Fruit fly (Drosophila melanogaster) whole organism, embryonic: ENCODE data around the gene CG2972.

Experiments
- Antp ChIP-seq: fragments of 200-800 bp; sonication (Bioruptor generic); optimal IDR thresholded peaks from 3 replicates; lab custom pipeline; 2016; ENCODE audit warnings: missing biosample characterization, missing genetic modification characterization
- Awh ChIP-seq: fragments of 200-800 bp; sonication (Bioruptor generic); IDR thresholded peaks from 2 replicates; pipeline ENCODE4, ENCODE4 v1.3.6; 2022; ENCODE audit warnings: missing biosample characterization, missing genetic modification characterization
- B-H2 ChIP-seq: fragments of 200-800 bp; sonication (Bioruptor generic); optimal IDR thresholded peaks from 2 replicates; lab custom pipeline; 2018; ENCODE audit warnings: missing biosample characterization, mild to moderate bottlenecking, missing genetic modification characterization
- CG11695 ChIP-seq: fragments of 200-800 bp; sonication (Bioruptor generic); IDR thresholded peaks from 3 replicates; pipeline ENCODE4 v1.3.6; 2022; ENCODE audit warnings: missing biosample characterization, missing genetic modification characterization
- CG12071 ChIP-seq: fragments of 200-800 bp; sonication (Bioruptor generic); optimal IDR thresholded peaks from 3 replicates; lab custom pipeline; 2018; ENCODE audit warnings: missing biosample characterization, mild to moderate bottlenecking, missing genetic modification characterization
- CG15601 ChIP-seq: fragments of 200-800 bp; sonication (Bioruptor generic); optimal IDR thresholded peaks from 3 replicates; lab custom pipeline; 2019; ENCODE audit warnings: missing biosample characterization, mild to moderate bottlenecking, missing genetic modification characterization, moderate library complexity
- CG17361 ChIP-seq: fragments of 200-800 bp; sonication (Bioruptor generic); IDR thresholded peaks from 3 replicates; pipeline ENCODE4 v1.3.6; 2022; ENCODE audit warnings: missing biosample characterization, missing genetic modification characterization
- CG2129 ChIP-seq: fragments of 200-800 bp; sonication (Bioruptor generic); IDR thresholded peaks from 2 replicates; pipeline ENCODE4 v1.3.6; 2022; ENCODE audit warnings: missing biosample characterization, missing genetic modification characterization; ENCODE audit not compliant: partially characterized antibody
- CG32532 ChIP-seq: fragments of 200-800 bp; sonication (Bioruptor generic); IDR thresholded peaks from 2 replicates; pipeline ENCODE4 v1.3.6; 2022; ENCODE audit warnings: missing biosample characterization, missing genetic modification characterization
- CG4360 ChIP-seq: fragments of 200-800 bp; sonication (Bioruptor generic); IDR thresholded peaks from 2 replicates; pipeline ENCODE4 v1.3.6; 2022; ENCODE audit warnings: missing biosample characterization, missing genetic modification characterization
- CG4617 ChIP-seq: fragments of 200-800 bp; sonication (Bioruptor generic); optimal IDR thresholded peaks from 3 replicates; lab custom pipeline; 2016; ENCODE audit warnings: missing biosample characterization, missing genetic modification characterization, borderline replicate concordance
- CG6765 ChIP-seq: fragments of 200-800 bp; sonication (Bioruptor generic); optimal IDR thresholded peaks from 3 replicates; lab custom pipeline; 2017; ENCODE audit warnings: missing biosample characterization, mild to moderate bottlenecking, missing genetic modification characterization
- CG6854 ChIP-seq: fragments of 200-800 bp; sonication (Bioruptor generic); optimal IDR thresholded peaks from 3 replicates; lab custom pipeline; 2017; ENCODE audit warnings: missing biosample characterization, mild to moderate bottlenecking, missing genetic modification characterization
- CG8765 ChIP-seq: fragments of 200-800 bp; sonication (Bioruptor generic); IDR thresholded peaks from 2 replicates; pipeline ENCODE4 v1.3.6; 2022; ENCODE audit warnings: missing biosample characterization, missing genetic modification characterization
- CG8944 ChIP-seq: fragments of 200-800 bp; sonication (Bioruptor generic); optimal IDR thresholded peaks from 3 replicates; lab custom pipeline; 2016; ENCODE audit warnings: missing biosample characterization, missing genetic modification characterization
- E2f2 ChIP-seq: fragments of 200-800 bp; sonication (Bioruptor generic); IDR thresholded peaks from 2 replicates; pipeline ENCODE4 v1.3.6; 2022; ENCODE audit warnings: missing biosample characterization, missing genetic modification characterization
- HHEX ChIP-seq: fragments of 200-800 bp; sonication (Bioruptor generic); optimal IDR thresholded peaks from 3 replicates; lab custom pipeline; 2017; ENCODE audit warnings: missing biosample characterization, mild to moderate bottlenecking, missing genetic modification characterization, missing genetic modification reagents
- Hr51 ChIP-seq, 2 experiments: fragments of 200-800 bp; sonication (Bioruptor generic); optimal IDR thresholded peaks; 2 replicates in 1 of 2; 3 replicates in 1 of 2; lab custom pipeline; 2016 to 2018; ENCODE audit warnings: missing biosample characterization in 2 of 2, missing genetic modification characterization in 2 of 2, mild to moderate bottlenecking in 1 of 2, moderate library complexity in 1 of 2
- Hr78 ChIP-seq, 2 experiments: fragments of 200-800 bp in 1 of 2; fragments of >200 bp in 1 of 2; sonication (Bioruptor generic) in 1 of 2; optimal IDR thresholded peaks; 2 replicates each; lab custom pipeline; 2017 to 2019; ENCODE audit warnings: missing biosample characterization in 2 of 2, missing genetic modification characterization in 2 of 2, mild to moderate bottlenecking in 1 of 2, moderate library complexity in 1 of 2
- Kr ChIP-seq: fragments of 200-800 bp; sonication (Bioruptor generic); optimal IDR thresholded peaks from 2 replicates; lab custom pipeline; 2017; ENCODE audit warnings: missing biosample characterization, mild to moderate bottlenecking, missing genetic modification characterization
- Mad ChIP-seq: fragments of 200-800 bp; sonication (Bioruptor generic); optimal IDR thresholded peaks from 2 replicates; lab custom pipeline; 2016; ENCODE audit warnings: missing biosample characterization, missing genetic modification characterization
- Med ChIP-seq: fragments of 200-800 bp; sonication (Bioruptor generic); peaks from one replicate; lab custom pipeline; 2016; ENCODE audit warnings: missing biosample characterization, missing genetic modification characterization, mild to moderate bottlenecking, inconsistent platforms, moderate library complexity
- Nf-YA ChIP-seq: fragments of 200-800 bp; sonication (Bioruptor generic); IDR thresholded peaks from 2 replicates; pipeline ENCODE4 v1.3.6; 2022; ENCODE audit warnings: missing biosample characterization, missing genetic modification characterization
- Nf-YB ChIP-seq: fragments of 200-800 bp; sonication (Bioruptor generic); optimal IDR thresholded peaks from 3 replicates; lab custom pipeline; 2019; ENCODE audit warnings: missing biosample characterization, mild to moderate bottlenecking, missing genetic modification characterization, moderate library complexity
- Trl ChIP-seq, 3 experiments: fragments of >200 bp in 2 of 3; fragments of 200-800 bp in 1 of 3; sonication (Bioruptor generic) in 1 of 3; optimal IDR thresholded peaks; 2 replicates in 1 of 3; 3 replicates in 2 of 3; lab custom pipeline; 2016 to 2017; ENCODE audit warnings: missing biosample characterization in 1 of 3, missing genetic modification characterization in 1 of 3
- dati ChIP-seq: fragments of 200-800 bp; sonication (Bioruptor generic); IDR thresholded peaks from 2 replicates; pipeline ENCODE4 v1.3.6; 2022; ENCODE audit warnings: missing biosample characterization, missing genetic modification characterization
- esg ChIP-seq: fragments of 200-800 bp; sonication (Bioruptor generic); conservative IDR thresholded peaks from 2 replicates; pipeline ENCODE4 v1.3.6; 2022; ENCODE audit warnings: missing biosample characterization, missing genetic modification characterization
- fd102C ChIP-seq: fragments of 200-800 bp; sonication (Bioruptor generic); optimal IDR thresholded peaks from 2 replicates; lab custom pipeline; 2018; ENCODE audit warnings: missing biosample characterization, mild to moderate bottlenecking, missing genetic modification characterization, moderate library complexity
- fd3F ChIP-seq: fragments of 200-800 bp; sonication (Bioruptor generic); optimal IDR thresholded peaks from 2 replicates; lab custom pipeline; 2018; ENCODE audit warnings: missing biosample characterization, mild to moderate bottlenecking, missing genetic modification characterization, moderate library complexity
- ftz-f1 ChIP-seq: fragments of 200-800 bp; sonication (Bioruptor generic); optimal IDR thresholded peaks from 2 replicates; lab custom pipeline; 2016; ENCODE audit warnings: missing biosample characterization, missing genetic modification characterization
- fu2 ChIP-seq: fragments of 200-800 bp; sonication (Bioruptor generic); optimal IDR thresholded peaks from 2 replicates; lab custom pipeline; 2016; ENCODE audit warnings: missing biosample characterization, missing genetic modification characterization
- gem ChIP-seq: fragments of 200-800 bp; sonication (Bioruptor generic); optimal IDR thresholded peaks from 2 replicates; lab custom pipeline; 2019; ENCODE audit warnings: missing biosample characterization, mild to moderate bottlenecking, missing genetic modification characterization, moderate library complexity
- gfzf ChIP-seq: fragments of 200-800 bp; sonication (Bioruptor generic); optimal IDR thresholded peaks from 2 replicates; lab custom pipeline; 2016; ENCODE audit warnings: missing biosample characterization, mild to moderate bottlenecking, missing genetic modification characterization, moderate library complexity
- hkb ChIP-seq, 2 experiments: fragments of 200-800 bp in 1 of 2; fragments of >200 bp in 1 of 2; sonication (Bioruptor generic) in 1 of 2; IDR thresholded peaks in 1 of 2; optimal IDR thresholded peaks in 1 of 2; 2 replicates each; pipeline versions ENCODE4 v1.3.6 to Lab custom; 2017 to 2022; ENCODE audit warnings: missing biosample characterization in 1 of 2, missing genetic modification characterization in 1 of 2
- ind ChIP-seq: fragments of 200-800 bp; sonication (Bioruptor generic); optimal IDR thresholded peaks from 3 replicates; lab custom pipeline; 2016; ENCODE audit warnings: missing biosample characterization, missing genetic modification characterization
- jigr1 ChIP-seq: fragments of 200-800 bp; sonication (Bioruptor generic); IDR thresholded peaks from 3 replicates; pipeline ENCODE4 v1.3.6; 2022; ENCODE audit warnings: missing biosample characterization, missing genetic modification characterization
- mirr ChIP-seq: fragments of 200-800 bp; sonication (Bioruptor generic); optimal IDR thresholded peaks from 3 replicates; lab custom pipeline; 2018; ENCODE audit warnings: missing biosample characterization, mild to moderate bottlenecking, missing genetic modification characterization
- pan ChIP-seq, 4 experiments: fragments of >200 bp in 3 of 4; fragments of 200-800 bp in 1 of 4; sonication (Bioruptor generic) in 1 of 4; optimal IDR thresholded peaks in 3 of 4; IDR thresholded peaks in 1 of 4; 2 replicates each; pipeline versions ENCODE4 v1.3.6 to Lab custom; 2017 to 2022; ENCODE audit warnings: missing biosample characterization in 2 of 4, missing genetic modification characterization in 2 of 4, mixed read lengths in 1 of 4
- peb ChIP-seq: fragments of 200-800 bp; sonication (Bioruptor generic); IDR thresholded peaks from 2 replicates; pipeline ENCODE4 v1.3.6; 2022; ENCODE audit warnings: missing biosample characterization, missing genetic modification characterization
- pzg ChIP-seq: fragments of 200-800 bp; sonication (Bioruptor generic); optimal IDR thresholded peaks from 3 replicates; lab custom pipeline; 2018; ENCODE audit warnings: missing biosample characterization, mild to moderate bottlenecking, missing genetic modification characterization, moderate library complexity
- sob ChIP-seq: fragments of 200-800 bp; sonication (Bioruptor generic); IDR thresholded peaks from 2 replicates; pipeline ENCODE4 v1.3.6; 2022; ENCODE audit warnings: missing biosample characterization, missing genetic modification characterization
- sr ChIP-seq: fragments of 200-800 bp; sonication (Bioruptor generic); IDR thresholded peaks from 3 replicates; pipeline ENCODE4 v1.3.6; 2022; ENCODE audit warnings: missing biosample characterization, missing genetic modification characterization
- toy ChIP-seq: fragments of 200-800 bp; sonication (Bioruptor generic); IDR thresholded peaks from 2 replicates; pipeline ENCODE4 v1.3.6; 2022; ENCODE audit warnings: missing biosample characterization, missing genetic modification characterization
- ttk ChIP-seq: fragments of 200-800 bp; sonication (Bioruptor generic); IDR thresholded peaks from 2 replicates; pipeline ENCODE4 v2.1.2; 2022; ENCODE audit warnings: missing biosample characterization, missing genetic modification characterization
- unpg ChIP-seq: fragments of 200-800 bp; sonication (Bioruptor generic); optimal IDR thresholded peaks from 3 replicates; lab custom pipeline; 2018; ENCODE audit warnings: missing biosample characterization, mild to moderate bottlenecking, missing genetic modification characterization, moderate library complexity
- zen ChIP-seq: fragments of 200-800 bp; sonication (Bioruptor generic); optimal IDR thresholded peaks from 3 replicates; lab custom pipeline; 2018; ENCODE audit warnings: missing biosample characterization, mild to moderate bottlenecking, missing genetic modification characterization, moderate library complexity
- zf30C ChIP-seq: fragments of 200-800 bp; sonication (Bioruptor generic); optimal IDR thresholded peaks from 3 replicates; lab custom pipeline; 2018; ENCODE audit warnings: missing biosample characterization, mild to moderate bottlenecking, missing genetic modification characterization

CG2972 gene

DNA sequence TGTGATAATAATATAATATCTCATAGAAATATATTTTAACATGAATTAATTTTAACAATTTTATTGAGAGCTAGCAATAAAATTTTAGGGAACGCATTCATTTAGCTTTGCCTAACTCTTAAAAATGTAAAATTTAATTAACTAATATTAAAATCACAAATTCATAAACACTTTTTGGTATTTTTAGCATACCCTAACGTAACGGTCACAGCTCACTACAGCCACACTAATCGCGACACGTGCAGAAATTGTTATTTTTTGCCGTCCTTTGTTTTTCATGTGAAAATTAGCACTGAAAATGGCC lies at the start of gene CG2972:
CG2972 (plus strand) TSS at position 205 of the 304 bp plus-strand sequence.
- TF ChIP-seq pzg (GFP tag; lab: Kevin White, UChicago) (peak; percentile 11), gfzf (GFP tag; lab: Kevin White, UChicago) (peak; percentile 37), CG4360 (GFP tag; lab: Robert Waterston, UW) (no peak), CG4617 (GFP tag; lab: Kevin White, UChicago) (peak; percentile 6), CG8765 (GFP tag; lab: Robert Waterston, UW) (no peak)

DNA sequence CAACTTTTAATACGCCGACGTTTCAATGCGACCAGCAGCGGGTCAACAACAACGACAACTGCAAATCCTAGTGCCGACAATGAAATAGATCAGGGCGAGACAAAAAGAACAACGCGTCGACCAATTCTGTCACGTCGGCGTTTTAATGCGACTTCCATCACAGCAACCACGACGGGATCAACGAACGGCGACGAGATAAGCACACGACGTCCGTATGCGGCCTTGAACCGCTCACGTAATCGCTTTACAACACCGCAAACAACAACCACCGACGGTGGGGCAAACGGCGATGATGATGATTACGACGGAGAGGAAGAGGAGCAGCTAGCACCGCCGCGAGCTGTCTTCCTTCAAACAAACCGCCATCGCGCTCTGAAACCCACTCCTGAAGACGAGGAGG lies 43.4 kb upstream of the CG2972 start:
- TF ChIP-seq CG6854 (GFP tag; lab: Kevin White, UChicago) (no peak), sob (no peak), Antp (GFP tag; lab: Kevin White, UChicago) (no peak), Nf-YB (GFP tag; lab: Kevin White, UChicago) (no peak), unpg (GFP tag; lab: Kevin White, UChicago) (no peak), E2f2 (GFP tag; lab: Robert Waterston, UW) (no peak), pzg (GFP tag; lab: Kevin White, UChicago) (no peak), esg (no peak), Hr78 (GFP tag; optimal IDR thresholded peaks at IDR 0.05; lab: Kevin White, UChicago) (no peak), Kr (GFP tag; lab: Kevin White, UChicago) (no peak), B-H2 (GFP tag; lab: Kevin White, UChicago) (no peak), fd3F (GFP tag; lab: Kevin White, UChicago) (no peak), ind (GFP tag; lab: Kevin White, UChicago) (no peak)

DNA sequence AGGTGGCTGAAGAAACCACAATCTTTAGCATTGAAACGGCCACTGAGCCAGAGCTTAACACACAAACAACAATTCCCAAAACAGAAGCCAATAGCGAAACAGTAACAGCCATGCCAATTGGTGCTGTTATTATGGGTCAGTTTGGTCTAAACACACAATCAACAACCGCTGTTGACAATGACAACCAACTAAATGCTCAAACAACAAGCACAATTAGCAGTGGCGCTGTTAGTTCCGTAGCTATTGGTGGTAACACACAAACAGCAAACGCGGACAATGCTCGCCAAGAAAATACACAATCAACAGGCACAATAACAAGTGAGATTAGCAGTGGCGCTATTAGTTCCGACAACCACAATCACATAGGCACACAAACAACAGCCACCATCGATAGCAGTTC lies 39.1 kb upstream of the CG2972 start:
- TF ChIP-seq ttk (GFP tag; lab: Robert Waterston, UW) (no peak), CG15601 (tag; lab: Kevin White, UChicago) (no peak), ftz-f1 (GFP tag; lab: Kevin White, UChicago) (no peak), zf30C (GFP tag; lab: Kevin White, UChicago) (no peak), Mad (GFP tag; lab: Kevin White, UChicago) (no peak), Trl (optimal IDR thresholded peaks at IDR 0.05; lab: Kevin White, UChicago) (no peak), Trl (GFP tag; optimal IDR thresholded peaks at IDR 0.05; lab: Kevin White, UChicago) (no peak), Hr51 (GFP tag; optimal IDR thresholded peaks at IDR 0.05; lab: Kevin White, UChicago) (no peak), hkb (optimal IDR thresholded peaks at IDR 0.05; lab: Kevin White, UChicago) (no peak), hkb (GFP tag; IDR thresholded peaks at IDR 0.05; lab: Robert Waterston, UW) (peak; percentile 42; the same call in 1 of the 2 replicates), Awh (peak; percentile 56; the same call in 1 of the 2 replicates), CG11695 (0 out of 3 replicates have a peak, but pooled peaks have one; percentile 27), peb (GFP tag; lab: Robert Waterston, UW) (no peak), toy (GFP tag; lab: Robert Waterston, UW) (no peak), dati (GFP tag; lab: Robert Waterston, UW) (no peak), fd102C (no peak), CG6765 (GFP tag; lab: Kevin White, UChicago) (peak; percentile 17), CG17361 (GFP tag; lab: Robert Waterston, UW) (no peak), Nf-YA (GFP tag; lab: Robert Waterston, UW) (peak; percentile 43; the same call in 1 of the 2 replicates), CG32532 (GFP tag; lab: Robert Waterston, UW) (no peak), HHEX (GFP tag; lab: Kevin White, UChicago) (peak; percentile 13), mirr (GFP tag; lab: Kevin White, UChicago) (peak; percentile 7), fu2 (GFP tag; lab: Kevin White, UChicago) (no peak), sr (peak; percentile 29; the same call in 1 of the 3 replicates), Med (GFP tag; lab: Kevin White, UChicago) (peak; percentile 77), pan (optimal IDR thresholded peaks at IDR 0.05; lab: Kevin White, UChicago) (no peak), pan (GFP tag; optimal IDR thresholded peaks at IDR 0.05 in 1 of 2, IDR thresholded peaks at IDR 0.05 in 1 of 2) (no peak), jigr1 (GFP tag; lab: Robert Waterston, UW) (no peak), CG12071 (GFP tag; lab: Kevin White, UChicago) (peak; percentile 44), CG2129 (no peak), CG8944 (GFP tag; lab: Kevin White, UChicago) (no peak), gem (tag; lab: Kevin White, UChicago) (no peak), zen (tag; lab: Kevin White, UChicago) (no peak)
